Worm (Caenorhabditis elegans) whole organism, L4 larva: ENCODE measurements around the gene amt-4.
A peak's percentile ranks its signal among the peaks of the same experiment; 100 is the strongest.

Experiments
- D1046.2 ChIP-seq: fragments of 200-800 bp; sonication (Bioruptor generic); IDR thresholded peaks from 2 replicates; pipeline ENCODE4 v1.3.6; 2022; ENCODE audit warnings: missing genetic modification characterization, missing compliant biosample characterization
- F44E2.7 ChIP-seq: fragments of 200-800 bp; sonication (Bioruptor generic); IDR thresholded peaks from 2 replicates; pipeline ENCODE4 v2.1.2; 2022; ENCODE audit warnings: missing genetic modification characterization, missing compliant biosample characterization
- R02D3.7 ChIP-seq: fragments of 150-350 bp; sonication (generic microtip); optimal IDR thresholded peaks from 3 replicates; lab custom pipeline; 2014; ENCODE audit warnings: missing biosample characterization, missing genetic modification characterization
- Y105C5A.15 ChIP-seq: fragments of 200-800 bp; sonication (Bioruptor generic); IDR thresholded peaks from 2 replicates; pipeline ENCODE4 v1.3.6; 2022; ENCODE audit warnings: missing genetic modification characterization, missing compliant biosample characterization
- Y5F2A.4 ChIP-seq: fragments of 200-800 bp; sonication (Bioruptor generic); optimal IDR thresholded peaks from 2 replicates; lab custom pipeline; 2018; ENCODE audit warnings: mild to moderate bottlenecking, missing genetic modification characterization, missing compliant biosample characterization
- ZK337.2 ChIP-seq: fragments of 200-800 bp; sonication (Bioruptor generic); IDR thresholded peaks from 2 replicates; pipeline ENCODE4 v1.3.6; 2022; ENCODE audit warnings: missing genetic modification reagents, missing genetic modification characterization, missing compliant biosample characterization
- aha-1 ChIP-seq: fragments of 150-350 bp; peaks from one replicate; lab custom pipeline; 2014; ENCODE audit warnings: missing biosample characterization, missing genetic modification characterization
- attf-4 ChIP-seq: sonication (generic microtip); optimal IDR thresholded peaks from 3 replicates; lab custom pipeline; 2017; ENCODE audit warnings: missing biosample characterization, missing genetic modification characterization
- ceh-44 ChIP-seq: fragments of 200-800 bp; sonication (Bioruptor generic); IDR thresholded peaks from 2 replicates; pipeline ENCODE4 v1.3.6; 2022; ENCODE audit warnings: missing genetic modification reagents, missing genetic modification characterization, missing compliant biosample characterization
- ceh-82 ChIP-seq: sonication (generic microtip); optimal IDR thresholded peaks from 2 replicates; lab custom pipeline; 2017; ENCODE audit warnings: missing biosample characterization, missing genetic modification characterization
- ctbp-1 ChIP-seq: fragments of 200-800 bp; sonication (Bioruptor generic); IDR thresholded peaks from 2 replicates; pipeline ENCODE4 v1.3.6; 2022; ENCODE audit warnings: missing genetic modification reagents, missing genetic modification characterization, missing compliant biosample characterization
- daf-12 ChIP-seq: fragments of 150-350 bp; optimal IDR thresholded peaks from 2 replicates; lab custom pipeline; 2014; ENCODE audit warnings: missing biosample characterization, missing genetic modification reagents, missing genetic modification characterization
- daf-16 ChIP-seq, 3 experiments: sonication (generic microtip); optimal IDR thresholded peaks; 2 replicates each; lab custom pipeline; 2016 to 2017; ENCODE audit warnings: missing genetic modification characterization in 3 of 3, missing genetic modification reagents in 3 of 3, mild to moderate bottlenecking in 2 of 3, missing compliant biosample characterization in 2 of 3, missing biosample characterization in 1 of 3, moderate library complexity in 1 of 3
- daf-19 ChIP-seq: fragments of 200-800 bp; sonication (Bioruptor generic); conservative IDR thresholded peaks from 2 replicates; pipeline ENCODE4 v1.3.6; 2022; ENCODE audit warnings: missing genetic modification characterization, missing compliant biosample characterization
- daf-8 ChIP-seq: fragments of 200-800 bp; sonication (Bioruptor generic); IDR thresholded peaks from 2 replicates; pipeline ENCODE4 v1.3.6; 2022; ENCODE audit warnings: missing genetic modification characterization, missing compliant biosample characterization
- dve-1 ChIP-seq: sonication (generic microtip); optimal IDR thresholded peaks from 2 replicates; lab custom pipeline; 2017; ENCODE audit warnings: antibody characterized with exemption, mild to moderate bottlenecking, missing genetic modification characterization, missing compliant biosample characterization; ENCODE audit not compliant: insufficient read depth
- egl-27 ChIP-seq: sonication (generic microtip); optimal IDR thresholded peaks from 3 replicates; lab custom pipeline; 2017; ENCODE audit warnings: missing biosample characterization, missing genetic modification reagents, missing genetic modification characterization
- fkh-10 ChIP-seq: fragments of 150-350 bp; optimal IDR thresholded peaks from 2 replicates; lab custom pipeline; 2014; ENCODE audit warnings: missing biosample characterization, missing genetic modification reagents, missing genetic modification characterization
- fos-1 ChIP-seq: fragments of 150-350 bp; optimal IDR thresholded peaks from 2 replicates; lab custom pipeline; 2014; ENCODE audit warnings: missing biosample characterization, missing genetic modification characterization
- gei-8 ChIP-seq: fragments of 200-800 bp; sonication (Bioruptor generic); optimal IDR thresholded peaks from 2 replicates; lab custom pipeline; 2018; ENCODE audit warnings: mild to moderate bottlenecking, missing genetic modification characterization, missing compliant biosample characterization
- hif-1 ChIP-seq, 2 experiments: sonication (generic microtip); optimal IDR thresholded peaks; 2 replicates each; lab custom pipeline; 2016 to 2017; ENCODE audit warnings: missing compliant biosample characterization in 2 of 2, missing genetic modification characterization in 2 of 2, missing genetic modification reagents in 2 of 2, missing genotype in 2 of 2, mild to moderate bottlenecking in 1 of 2
- hlh-30 ChIP-seq: sonication (generic microtip); optimal IDR thresholded peaks from 2 replicates; lab custom pipeline; 2017; ENCODE audit warnings: antibody characterized with exemption, mild to moderate bottlenecking, missing genetic modification characterization, missing compliant biosample characterization; ENCODE audit not compliant: insufficient read depth
- lin-15B ChIP-seq: fragments of 150-350 bp; sonication (generic microtip); optimal IDR thresholded peaks from 3 replicates; lab custom pipeline; 2014; ENCODE audit warnings: missing biosample characterization, missing genetic modification characterization
- lin-39 ChIP-seq: fragments of 150-350 bp; optimal IDR thresholded peaks from 2 replicates; lab custom pipeline; 2014; ENCODE audit warnings: missing biosample characterization, missing genetic modification reagents, missing genetic modification characterization
- mdl-1 ChIP-seq, 2 experiments: fragments of 150-350 bp in 1 of 2; sonication (generic microtip) in 1 of 2; optimal IDR thresholded peaks; 2 replicates each; lab custom pipeline; 2014 to 2017; ENCODE audit warnings: missing biosample characterization in 2 of 2, missing genetic modification characterization in 2 of 2
- mes-2 ChIP-seq: sonication (generic microtip); optimal IDR thresholded peaks from 2 replicates; lab custom pipeline; 2016; ENCODE audit warnings: missing genotype, mild to moderate bottlenecking, missing genetic modification characterization, missing compliant biosample characterization; ENCODE audit not compliant: poor library complexity, severe bottlenecking
- mxl-2 ChIP-seq: fragments of 200-800 bp; sonication (Bioruptor generic); conservative IDR thresholded peaks from 2 replicates; pipeline ENCODE4 v1.3.6; 2022; ENCODE audit warnings: missing genetic modification reagents, missing genetic modification characterization, missing compliant biosample characterization
- mxl-3 ChIP-seq: fragments of 200-800 bp; sonication (Bioruptor generic); optimal IDR thresholded peaks from 2 replicates; lab custom pipeline; 2018; ENCODE audit warnings: mild to moderate bottlenecking, missing genetic modification characterization, missing compliant biosample characterization
- nhr-42 ChIP-seq: fragments of 200-800 bp; sonication (Bioruptor generic); IDR thresholded peaks from 2 replicates; pipeline ENCODE4 v1.3.6; 2022; ENCODE audit warnings: missing genetic modification characterization, missing compliant biosample characterization
- pha-4 ChIP-seq, 2 experiments: fragments of 150-350 bp in 1 of 2; fragments of 200-800 bp in 1 of 2; sonication (Bioruptor generic) in 1 of 2; IDR thresholded peaks in 1 of 2; optimal IDR thresholded peaks in 1 of 2; 2 replicates each; pipeline versions ENCODE4 v1.3.6 to Lab custom; 2014 to 2022; ENCODE audit warnings: missing genetic modification characterization in 2 of 2, missing genetic modification reagents in 2 of 2, missing biosample characterization in 1 of 2, missing compliant biosample characterization in 1 of 2
- pqm-1 ChIP-seq: sonication (generic microtip); optimal IDR thresholded peaks from 2 replicates; lab custom pipeline; 2017; ENCODE audit warnings: missing biosample characterization, missing genetic modification characterization
- snpc-1.2 ChIP-seq: fragments of 200-800 bp; sonication (Bioruptor generic); IDR thresholded peaks from 2 replicates; pipeline ENCODE4 v1.3.6; 2022; ENCODE audit warnings: missing genetic modification reagents, missing genetic modification characterization, missing compliant biosample characterization
- snpc-4 ChIP-seq: fragments of 150-350 bp; optimal IDR thresholded peaks from 2 replicates; lab custom pipeline; 2014; ENCODE audit warnings: missing biosample characterization, missing genetic modification characterization
- spr-1 ChIP-seq: sonication (generic microtip); optimal IDR thresholded peaks from 2 replicates; lab custom pipeline; 2016; ENCODE audit warnings: mild to moderate bottlenecking, missing genetic modification characterization, missing compliant biosample characterization
- spr-3 ChIP-seq: fragments of 200-800 bp; sonication (Bioruptor generic); optimal IDR thresholded peaks from 2 replicates; lab custom pipeline; 2018; ENCODE audit warnings: mild to moderate bottlenecking, missing genetic modification characterization, missing compliant biosample characterization
- unc-62 ChIP-seq, 3 experiments: fragments of 150-350 bp in 1 of 3; sonication (generic microtip); optimal IDR thresholded peaks in 2 of 3; peaks in 1 of 3; 1 replicate in 1 of 3; 2 replicates in 2 of 3; lab custom pipeline; 2014 to 2017; ENCODE audit warnings: missing biosample characterization in 3 of 3, missing genetic modification characterization in 3 of 3, missing genetic modification reagents in 3 of 3, missing genotype in 1 of 3
- zag-1 ChIP-seq: fragments of 150-350 bp; optimal IDR thresholded peaks from 2 replicates; lab custom pipeline; 2014; ENCODE audit warnings: missing biosample characterization, missing genetic modification characterization
- zfp-2 ChIP-seq: sonication (generic microtip); optimal IDR thresholded peaks from 2 replicates; lab custom pipeline; 2016; ENCODE audit warnings: mild to moderate bottlenecking, missing genetic modification characterization, missing compliant biosample characterization
- zip-11 ChIP-seq: fragments of 200-800 bp; sonication (Bioruptor generic); IDR thresholded peaks from 2 replicates; pipeline ENCODE4 v1.3.6; 2022; ENCODE audit warnings: missing genetic modification characterization, missing compliant biosample characterization
- ztf-11 ChIP-seq: fragments of 150-350 bp; optimal IDR thresholded peaks from 2 replicates; lab custom pipeline; 2014; ENCODE audit warnings: missing biosample characterization, missing genetic modification characterization

Gene amt-4

ce11 chrX:4576272-4576671, 11.2 kb downstream of the amt-4 start:
- TF ChIP-seq ZK337.2 (GFP tag; lab: Robert Waterston, UW) (peak; percentile 34; the same call in 1 of the 2 replicates), snpc-1.2 (GFP tag; lab: Robert Waterston, UW) (no peak), hlh-30 (peak; percentile 46), mdl-1 (tag; optimal IDR thresholded peaks at IDR 0.05; lab: Kevin White, UChicago) (peak in 1 of 2 experiments; percentile 12)

- TF ChIP-seq D1046.2 (GFP tag; lab: Robert Waterston, UW) (no peak), ceh-82 (tag; lab: Kevin White, UChicago) (no peak), Y5F2A.4 (GFP tag; lab: Kevin White, UChicago) (no peak), ztf-11 (tag; lab: Kevin White, UChicago) (no peak), pha-4 (GFP tag; IDR thresholded peaks at IDR 0.05; lab: Robert Waterston, UW) (no peak), pha-4 (tag; optimal IDR thresholded peaks at IDR 0.05; lab: Kevin White, UChicago) (no peak), lin-15B (tag; lab: Kevin White, UChicago) (no peak), ceh-44 (GFP tag; lab: Robert Waterston, UW) (no peak), daf-19 (GFP tag; lab: Robert Waterston, UW) (no peak), dve-1 (tag; lab: Kevin White, UChicago) (no peak), snpc-4 (tag; lab: Kevin White, UChicago) (no peak), egl-27 (tag; lab: Kevin White, UChicago) (no peak), mxl-2 (GFP tag; lab: Robert Waterston, UW) (no peak)
Measured at ce11 chrX:4577941-4578340, 12.8 kb downstream of the amt-4 start, which contains the start of gene C05E11.3. C05E11.3 (plus strand) TSS chrX:4578241.

- TF ChIP-seq unc-62 (GFP tag; optimal IDR thresholded peaks at IDR 0.05 in 1 of 2; lab: Kevin White, UChicago) (peak in 1 of 2 experiments; percentile 94), unc-62 (tag; optimal IDR thresholded peaks at IDR 0.05; lab: Kevin White, UChicago) (no peak), daf-16 (GFP tag; optimal IDR thresholded peaks at IDR 0.05; lab: Kevin White, UChicago) (no peak), daf-16 (tag; optimal IDR thresholded peaks at IDR 0.05; lab: Kevin White, UChicago) (no peak), ceh-82 (tag; lab: Kevin White, UChicago) (no peak)
Measured at ce11 chrX:4578581-4578980, 13.5 kb downstream of the amt-4 start.

ce11 chrX:4585579-4585978, 20.5 kb downstream of the amt-4 start, which contains the start of gene C05E11.7:
C05E11.7 (minus strand) TSS chrX:4585679.
- no peak for TF ChIP-seq mxl-3
- no peak for TF ChIP-seq spr-3
- peak; percentile 48 for TF ChIP-seq aha-1 (tag; lab: Kevin White, UChicago)
- no peak for TF ChIP-seq nhr-42

ce11 chrX:4586617-4587016, 21.5 kb downstream of the amt-4 start, which contains the start of gene C05E11.2:
C05E11.2 (plus strand) TSS chrX:4586917.
- no peak for TF ChIP-seq attf-4 (tag; lab: Kevin White, UChicago)
- TF ChIP-seq zip-11 = no peak
- no peak for TF ChIP-seq hlh-30
- TF ChIP-seq nhr-42 = no peak
- no peak for TF ChIP-seq fos-1 (tag; lab: Kevin White, UChicago)
- TF ChIP-seq ceh-44 (GFP tag; lab: Robert Waterston, UW) = no peak
- no peak for TF ChIP-seq mes-2

ce11 chrX:4587934-4588333, 22.8 kb downstream of the amt-4 start:
- TF ChIP-seq hif-1 (tag; optimal IDR thresholded peaks at IDR 0.05; lab: Kevin White, UChicago) (no peak), zag-1 (tag; lab: Kevin White, UChicago) (no peak), mxl-2 (GFP tag; lab: Robert Waterston, UW) (no peak), ceh-82 (tag; lab: Kevin White, UChicago) (no peak), gei-8 (no peak), snpc-1.2 (GFP tag; lab: Robert Waterston, UW) (no peak), pqm-1 (tag; lab: Kevin White, UChicago) (no peak), R02D3.7 (no peak), spr-1 (no peak), dve-1 (tag; lab: Kevin White, UChicago) (peak; percentile 43), mes-2 (peak; percentile 62), F44E2.7 (GFP tag; lab: Robert Waterston, UW) (no peak), ctbp-1 (GFP tag; lab: Robert Waterston, UW) (no peak), daf-8 (GFP tag; lab: Robert Waterston, UW) (no peak), fkh-10 (GFP tag; lab: Kevin White, UChicago) (no peak), daf-12 (tag; lab: Kevin White, UChicago) (no peak), zfp-2 (tag; lab: Kevin White, UChicago) (no peak), Y105C5A.15 (GFP tag; lab: Robert Waterston, UW) (no peak), lin-39 (tag; lab: Kevin White, UChicago) (no peak)
